Worm (Caenorhabditis elegans) whole organism, young adult: Measurements from ENCODE around the gene C50C3.5.
A peak's percentile ranks its signal among the peaks of the same experiment; 100 is the strongest.

Experiments used
- B0019.2 ChIP-seq: fragments of 200-800 bp; sonication (Bioruptor generic); conservative IDR thresholded peaks from 2 replicates; pipeline ENCODE4 v1.3.6; 2022; ENCODE audit warnings: missing genetic modification reagents, missing genetic modification characterization, missing compliant biosample characterization
- B0261.1 ChIP-seq: sonication (generic microtip); optimal IDR thresholded peaks from 2 replicates; lab custom pipeline; 2016; ENCODE audit warnings: mild to moderate bottlenecking, missing genetic modification characterization, moderate library complexity, missing compliant biosample characterization
- B0336.3 ChIP-seq: fragments of 200-800 bp; sonication (Bioruptor generic); IDR thresholded peaks from 2 replicates; pipeline ENCODE4 v1.3.6; 2022; ENCODE audit warnings: missing genetic modification characterization, missing compliant biosample characterization
- D2030.7 ChIP-seq: fragments of 200-800 bp; sonication (Bioruptor generic); IDR thresholded peaks from 2 replicates; pipeline ENCODE4 v1.3.6; 2022; ENCODE audit warnings: missing genetic modification reagents, missing genetic modification characterization, missing compliant biosample characterization
- F33H1.4 ChIP-seq: fragments of 200-800 bp; sonication (Bioruptor generic); IDR thresholded peaks from 2 replicates; pipeline ENCODE4 v1.3.6; 2022; ENCODE audit warnings: missing genetic modification reagents, missing genetic modification characterization, missing compliant biosample characterization
- F49E8.2 ChIP-seq: sonication (generic microtip); optimal IDR thresholded peaks from 3 replicates; lab custom pipeline; 2017; ENCODE audit warnings: missing genetic modification characterization, mild to moderate bottlenecking, missing compliant biosample characterization, antibody characterized with exemption, moderate library complexity; ENCODE audit not compliant: insufficient read depth
- Y53G8AR.9 ChIP-seq: fragments of 200-800 bp; sonication (Bioruptor generic); conservative IDR thresholded peaks from 2 replicates; pipeline ENCODE4 v1.3.6; 2022; ENCODE audit warnings: missing genetic modification reagents, missing genetic modification characterization, missing compliant biosample characterization
- Y67H2A.10 ChIP-seq: fragments of 200-800 bp; sonication (Bioruptor generic); conservative IDR thresholded peaks from 2 replicates; pipeline ENCODE4 v1.3.6; 2022; ENCODE audit warnings: missing genetic modification reagents, missing genetic modification characterization, missing compliant biosample characterization
- ZK185.1 ChIP-seq: sonication (generic microtip); optimal IDR thresholded peaks from 2 replicates; lab custom pipeline; 2016; ENCODE audit warnings: mild to moderate bottlenecking, missing genetic modification characterization, missing compliant biosample characterization; ENCODE audit not compliant: poor library complexity, severe bottlenecking
- attf-3 ChIP-seq: fragments of 200-800 bp; sonication (Bioruptor generic); conservative IDR thresholded peaks from 2 replicates; pipeline ENCODE4 v1.3.6; 2022; ENCODE audit warnings: missing genetic modification reagents, missing genetic modification characterization, missing compliant biosample characterization
- attf-5 ChIP-seq: fragments of 200-800 bp; sonication (Bioruptor generic); optimal IDR thresholded peaks from 2 replicates; lab custom pipeline; 2018; ENCODE audit warnings: mild to moderate bottlenecking, missing genetic modification characterization, missing compliant biosample characterization
- cebp-1 ChIP-seq, 2 experiments: fragments of 200-800 bp in 1 of 2; sonication (Bioruptor generic) in 1 of 2; sonication (generic microtip) in 1 of 2; IDR thresholded peaks in 1 of 2; optimal IDR thresholded peaks in 1 of 2; 2 replicates each; pipeline versions ENCODE4 v1.3.6 to Lab custom; 2017 to 2022; ENCODE audit warnings: missing compliant biosample characterization in 2 of 2, missing genetic modification characterization in 2 of 2, mild to moderate bottlenecking in 1 of 2, missing genetic modification reagents in 1 of 2, moderate library complexity in 1 of 2
- ceh-100 ChIP-seq: fragments of 200-800 bp; sonication (Bioruptor generic); IDR thresholded peaks from 2 replicates; pipeline ENCODE4 v1.3.6; 2022; ENCODE audit warnings: missing genetic modification reagents, missing genetic modification characterization, missing compliant biosample characterization
- ceh-91 ChIP-seq: fragments of 200-800 bp; sonication (Bioruptor generic); IDR thresholded peaks from 2 replicates; pipeline ENCODE4 v1.3.6; 2022; ENCODE audit warnings: missing genetic modification reagents, missing genetic modification characterization, missing compliant biosample characterization
- dox-1 ChIP-seq: fragments of 200-800 bp; sonication (Bioruptor generic); IDR thresholded peaks from 2 replicates; pipeline ENCODE4 v1.3.6; 2022; ENCODE audit warnings: missing genetic modification reagents, missing genetic modification characterization, missing compliant biosample characterization
- dpl-1 ChIP-seq: fragments of 150-350 bp; optimal IDR thresholded peaks from 2 replicates; lab custom pipeline; 2014; ENCODE audit warnings: missing biosample characterization, missing genetic modification reagents, missing genetic modification characterization
- egrh-3 ChIP-seq: fragments of 200-800 bp; sonication (Bioruptor generic); IDR thresholded peaks from 2 replicates; pipeline ENCODE4 v1.3.6; 2022; ENCODE audit warnings: missing genetic modification reagents, missing genetic modification characterization, missing compliant biosample characterization
- ets-4 ChIP-seq: fragments of 200-800 bp; sonication (Bioruptor generic); optimal IDR thresholded peaks from 2 replicates; lab custom pipeline; 2018; ENCODE audit warnings: mild to moderate bottlenecking, missing genetic modification characterization, missing compliant biosample characterization
- him-1 ChIP-seq: sonication (generic microtip); optimal IDR thresholded peaks from 2 replicates; lab custom pipeline; 2016; ENCODE audit warnings: missing genotype, missing genetic modification reagents, missing genetic modification characterization, missing compliant biosample characterization
- hlh-12 ChIP-seq: sonication (generic microtip); optimal IDR thresholded peaks from 2 replicates; lab custom pipeline; 2016; ENCODE audit warnings: missing genetic modification characterization, missing compliant biosample characterization
- hlh-26 ChIP-seq: fragments of 200-800 bp; sonication (Bioruptor generic); conservative IDR thresholded peaks from 2 replicates; pipeline ENCODE4 v1.3.6; 2022; ENCODE audit warnings: missing genetic modification reagents, missing genetic modification characterization, missing compliant biosample characterization
- hrde-1 ChIP-seq: sonication (generic microtip); optimal IDR thresholded peaks from 2 replicates; lab custom pipeline; 2016; ENCODE audit warnings: missing genetic modification characterization, mild to moderate bottlenecking, missing compliant biosample characterization, moderate library complexity, missing genotype, missing genetic modification reagents, borderline replicate concordance
- hsf-1 ChIP-seq: fragments of 200-800 bp; sonication (Bioruptor generic); IDR thresholded peaks from 2 replicates; pipeline ENCODE4 v1.3.6; 2022; ENCODE audit warnings: missing genetic modification reagents, missing genetic modification characterization, missing compliant biosample characterization
- lag-1 ChIP-seq: fragments of 200-800 bp; sonication (Bioruptor generic); IDR thresholded peaks from 2 replicates; pipeline ENCODE4 v1.3.6; 2022; ENCODE audit warnings: missing genetic modification reagents, missing genetic modification characterization, missing compliant biosample characterization
- let-607 ChIP-seq, 2 experiments: fragments of 200-800 bp in 1 of 2; sonication (Bioruptor generic) in 1 of 2; sonication (generic microtip) in 1 of 2; optimal IDR thresholded peaks; 2 replicates each; lab custom pipeline; 2016 to 2018; ENCODE audit warnings: mild to moderate bottlenecking in 2 of 2, missing compliant biosample characterization in 2 of 2, missing genetic modification characterization in 2 of 2, moderate library complexity in 2 of 2, missing genotype in 1 of 2
- lin-35 ChIP-seq, 3 experiments: fragments of 150-350 bp in 2 of 3; sonication (generic microtip) in 1 of 3; optimal IDR thresholded peaks; 2 replicates each; lab custom pipeline; 2014 to 2018; ENCODE audit warnings: missing biosample characterization in 3 of 3, missing genetic modification characterization in 3 of 3, missing genetic modification reagents in 3 of 3
- lin-40 ChIP-seq: sonication (generic microtip); optimal IDR thresholded peaks from 2 replicates; lab custom pipeline; 2016; ENCODE audit warnings: missing genetic modification characterization, mild to moderate bottlenecking, missing compliant biosample characterization, missing genotype, missing genetic modification reagents
- lin-54 ChIP-seq: fragments of 200-800 bp; sonication (Bioruptor generic); optimal IDR thresholded peaks from 2 replicates; lab custom pipeline; 2018; ENCODE audit warnings: mild to moderate bottlenecking, missing genetic modification characterization, missing compliant biosample characterization
- lir-1 ChIP-seq: fragments of 200-800 bp; sonication (Bioruptor generic); conservative IDR thresholded peaks from 2 replicates; pipeline ENCODE4 v1.3.6; 2022; ENCODE audit warnings: missing genetic modification reagents, missing genetic modification characterization, missing compliant biosample characterization
- madf-6 ChIP-seq: fragments of 200-800 bp; sonication (Bioruptor generic); IDR thresholded peaks from 2 replicates; pipeline ENCODE4 v1.3.6; 2022; ENCODE audit warnings: missing genetic modification reagents, missing genetic modification characterization, missing compliant biosample characterization
- madf-8 ChIP-seq: fragments of 200-800 bp; sonication (Bioruptor generic); conservative IDR thresholded peaks from 2 replicates; pipeline ENCODE4 v1.3.6; 2022; ENCODE audit warnings: missing genetic modification reagents, missing genetic modification characterization, missing compliant biosample characterization
- mes-4 ChIP-seq: sonication (generic microtip); optimal IDR thresholded peaks from 2 replicates; lab custom pipeline; 2016; ENCODE audit warnings: missing genotype, missing genetic modification characterization, missing compliant biosample characterization
- rec-8 ChIP-seq, 2 experiments: sonication (generic microtip); optimal IDR thresholded peaks; 2 replicates each; lab custom pipeline; 2016; ENCODE audit warnings: mild to moderate bottlenecking in 2 of 2, missing genetic modification characterization in 2 of 2, missing genetic modification reagents in 2 of 2, missing genotype in 2 of 2, missing biosample characterization in 1 of 2, missing compliant biosample characterization in 1 of 2, moderate library complexity in 1 of 2
- snpc-1.3 ChIP-seq: sonication (generic microtip); optimal IDR thresholded peaks from 2 replicates; lab custom pipeline; 2017; ENCODE audit warnings: missing genetic modification characterization, mild to moderate bottlenecking, missing compliant biosample characterization, antibody characterized with exemption, moderate library complexity, missing genotype, missing genetic modification reagents; ENCODE audit not compliant: insufficient read depth
- snpc-3.4 ChIP-seq: sonication (generic microtip); optimal IDR thresholded peaks from 2 replicates; lab custom pipeline; 2017; ENCODE audit warnings: missing genetic modification characterization, mild to moderate bottlenecking, missing compliant biosample characterization, antibody characterized with exemption, moderate library complexity, missing genotype, missing genetic modification reagents
- snpc-4 ChIP-seq, 5 experiments: fragments of 150-350 bp in 1 of 5; sonication (generic microtip) in 4 of 5; optimal IDR thresholded peaks; 2 replicates each; lab custom pipeline; 2014 to 2018; ENCODE audit warnings: missing genetic modification characterization in 5 of 5, missing biosample characterization in 3 of 5, antibody characterized with exemption in 2 of 5, mild to moderate bottlenecking in 2 of 5, missing compliant biosample characterization in 2 of 5, missing genotype in 2 of 5, moderate library complexity in 2 of 5, missing genetic modification reagents in 1 of 5
- tbp1 ChIP-seq: fragments of 200-800 bp; sonication (Bioruptor generic); optimal IDR thresholded peaks from 2 replicates; lab custom pipeline; 2018; ENCODE audit warnings: mild to moderate bottlenecking, missing genetic modification characterization, missing compliant biosample characterization
- tbx-9 ChIP-seq: sonication (generic microtip); optimal IDR thresholded peaks from 2 replicates; lab custom pipeline; 2016; ENCODE audit warnings: borderline replicate concordance, missing genetic modification characterization, inconsistent platforms, missing compliant biosample characterization
- xnd-1 ChIP-seq: sonication (generic microtip); optimal IDR thresholded peaks from 2 replicates; lab custom pipeline; 2016; ENCODE audit warnings: missing genotype, missing genetic modification reagents, missing genetic modification characterization, missing compliant biosample characterization
- ztf-18 ChIP-seq: sonication (generic microtip); optimal IDR thresholded peaks from 2 replicates; lab custom pipeline; 2016; ENCODE audit warnings: missing genotype, mild to moderate bottlenecking, missing genetic modification characterization, missing compliant biosample characterization
- ztf-25 ChIP-seq: fragments of 200-800 bp; sonication (Bioruptor generic); IDR thresholded peaks from 2 replicates; pipeline ENCODE4 v1.3.6; 2022; ENCODE audit warnings: missing genetic modification reagents, missing genetic modification characterization, missing compliant biosample characterization
- ztf-28 ChIP-seq: fragments of 200-800 bp; sonication (Bioruptor generic); IDR thresholded peaks from 2 replicates; pipeline ENCODE4 v1.3.6; 2022; ENCODE audit warnings: missing genetic modification reagents, missing genetic modification characterization, missing compliant biosample characterization
- ztf-3 ChIP-seq: fragments of 200-800 bp; sonication (Bioruptor generic); optimal IDR thresholded peaks from 2 replicates; lab custom pipeline; 2018; ENCODE audit warnings: mild to moderate bottlenecking, missing genetic modification characterization, missing compliant biosample characterization

C50C3.5 gene

DNA sequence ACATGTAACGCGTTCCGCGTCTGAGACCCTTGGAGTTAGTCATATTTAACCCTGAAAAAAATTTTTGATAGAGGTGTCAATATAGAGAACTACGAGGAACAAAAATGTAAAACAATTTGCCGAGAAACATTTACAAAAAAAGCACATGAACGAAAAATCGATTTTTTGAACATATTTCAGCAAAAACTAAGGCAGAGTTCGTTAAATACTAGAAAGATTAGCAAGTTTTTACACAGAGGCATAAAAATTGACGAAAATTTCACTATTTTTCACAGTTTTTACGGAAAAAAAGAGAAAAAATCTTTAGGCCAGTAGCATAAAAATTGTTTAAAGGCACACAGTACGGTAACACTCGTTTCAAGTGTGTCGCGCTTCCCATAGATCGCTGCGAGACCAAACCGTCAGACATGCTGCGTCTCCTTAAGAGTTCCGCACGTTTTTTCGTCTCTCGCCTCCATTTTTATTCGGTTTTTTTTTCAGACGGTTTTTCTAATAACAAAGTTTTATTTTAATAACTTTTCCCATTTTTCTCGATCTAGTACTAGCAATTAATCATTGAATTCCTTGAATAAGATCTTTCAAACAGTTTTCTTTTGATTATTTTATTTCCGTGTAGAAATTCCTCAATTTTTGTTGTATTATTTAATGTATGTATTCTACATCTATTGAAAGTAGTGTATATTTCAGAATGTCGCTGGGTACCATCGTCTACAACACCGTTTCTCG is 48.7 kb upstream of the C50C3.5 start, which contains the start of the genes rpl-21 and C14B9.10 (continued):
- TF ChIP-seq D2030.7 (GFP tag; lab: Robert Waterston, UW) (peak; percentile 78), dpl-1 (GFP tag; lab: Kevin White, UChicago) (peak; percentile 30), lir-1 (peak; percentile 20; the same call in 1 of the 2 replicates), let-607 (tag; optimal IDR thresholded peaks at IDR 0.05; lab: Kevin White, UChicago) (peak in 1 of 2 experiments; percentile 59), hlh-26 (GFP tag; lab: Robert Waterston, UW) (no peak), ztf-18 (tag; lab: Kevin White, UChicago) (peak; percentile 55), snpc-4 (GFP tag; optimal IDR thresholded peaks at IDR 0.05; lab: Kevin White, UChicago) (peak; percentile 48), snpc-4 (tag; optimal IDR thresholded peaks at IDR 0.05; lab: Kevin White, UChicago) (peak; percentile 36 to 77 (median 60)), madf-8 (GFP tag; lab: Robert Waterston, UW) (peak; percentile 53), mes-4 (tag; lab: Kevin White, UChicago) (peak; percentile 2), ztf-3 (GFP tag; lab: Kevin White, UChicago) (no peak), him-1 (tag; lab: Kevin White, UChicago) (peak; percentile 65), ZK185.1 (peak; percentile 66), Y53G8AR.9 (GFP tag; lab: Robert Waterston, UW) (peak; percentile 52; the same call in 1 of the 2 replicates), F33H1.4 (GFP tag; lab: Robert Waterston, UW) (peak; percentile 98), ceh-91 (peak; percentile 88), ztf-28 (GFP tag; lab: Robert Waterston, UW) (0 out of 2 replicates have a peak, but pooled peaks have one; percentile 22), B0261.1 (peak; percentile 3), B0019.2 (GFP tag; lab: Robert Waterston, UW) (0 out of 2 replicates have a peak, but pooled peaks have one; percentile 4), hsf-1 (GFP tag; lab: Robert Waterston, UW) (peak; percentile 19; the same call in 1 of the 2 replicates), xnd-1 (tag; lab: Kevin White, UChicago) (peak; percentile 60), hrde-1 (tag; lab: Kevin White, UChicago) (no peak), tbp1 (GFP tag; lab: Kevin White, UChicago) (peak; percentile 71), egrh-3 (GFP tag; lab: Robert Waterston, UW) (no peak), attf-5 (GFP tag; lab: Kevin White, UChicago) (peak; percentile 76), lag-1 (GFP tag; lab: Robert Waterston, UW) (no peak), B0336.3 (GFP tag; lab: Robert Waterston, UW) (peak; percentile 63), attf-3 (GFP tag; lab: Robert Waterston, UW) (peak; percentile 70), Y67H2A.10 (GFP tag; lab: Robert Waterston, UW) (no peak), rec-8 (tag; optimal IDR thresholded peaks at IDR 0.05; lab: Kevin White, UChicago) (peak in 1 of 2 experiments; percentile 46), snpc-1.3 (tag; lab: Kevin White, UChicago) (peak; percentile 93), lin-54 (GFP tag; lab: Kevin White, UChicago) (peak; percentile 80), lin-35 (GFP tag; optimal IDR thresholded peaks at IDR 0.05; lab: Kevin White, UChicago) (peak in 1 of 3 experiments; percentile 67), lin-40 (tag; lab: Kevin White, UChicago) (peak; percentile 46), ceh-100 (peak; percentile 52; the same call in 1 of the 2 replicates), dox-1 (GFP tag; lab: Robert Waterston, UW) (peak; percentile 80), snpc-3.4 (tag; lab: Kevin White, UChicago) (peak; percentile 89), hlh-12 (tag; lab: Kevin White, UChicago) (no peak), cebp-1 (GFP tag; IDR thresholded peaks at IDR 0.05; lab: Robert Waterston, UW) (no peak), cebp-1 (tag; optimal IDR thresholded peaks at IDR 0.05; lab: Kevin White, UChicago) (peak; percentile 64), tbx-9 (tag; lab: Kevin White, UChicago) (no peak), ets-4 (GFP tag; lab: Kevin White, UChicago) (no peak), ztf-25 (GFP tag; lab: Robert Waterston, UW) (no peak), F49E8.2 (tag; lab: Kevin White, UChicago) (peak; percentile 82), madf-6 (GFP tag; lab: Robert Waterston, UW) (peak; percentile 92)
